In genomic region chr2L:7564856-7565255, dm6 we compare ENCODE assay signal across 1 fruit fly cellular context.
TF ChIP-seq lines count a peak whose summit lies in the region.

No protein-coding gene starts in this region.

TF ChIP-seq in whole organism, embryonic, 481 proteins besides CTCF, POLR2A, EP300 and RAD21 (continued from another document and continues in another):
- peak; percentile 55; the same call in 2 of the 3 replicates for TF ChIP-seq so (GFP tag; IDR thresholded peaks at IDR 0.05; lab: Robert Waterston, UW)
- TF ChIP-seq CG16779 (GFP tag; IDR thresholded peaks at IDR 0.05; lab: Robert Waterston, UW) = no peak
- no peak for TF ChIP-seq TFAM (GFP tag; optimal IDR thresholded peaks at IDR 0.05; lab: Kevin White, UChicago)
- peak; percentile 89 for TF ChIP-seq zfh1 (GFP tag; IDR thresholded peaks at IDR 0.05; lab: Robert Waterston, UW)
- peak; percentile 44 for TF ChIP-seq dm (GFP tag; optimal IDR thresholded peaks at IDR 0.05; lab: Kevin White, UChicago)
- peak; percentile 42 for TF ChIP-seq CG1603 (tag; optimal IDR thresholded peaks at IDR 0.05; lab: Kevin White, UChicago)
- peak; percentile 78 for TF ChIP-seq nmo (GFP tag; optimal IDR thresholded peaks at IDR 0.05; lab: Kevin White, UChicago)
- no peak for TF ChIP-seq Oaz (GFP tag; IDR thresholded peaks at IDR 0.05; lab: Robert Waterston, UW)
- TF ChIP-seq tap (tag; optimal IDR thresholded peaks at IDR 0.05; lab: Kevin White, UChicago) = peak; percentile 14
- peak; percentile 54 for TF ChIP-seq CG8089 (GFP tag; optimal IDR thresholded peaks at IDR 0.05; lab: Kevin White, UChicago)
- TF ChIP-seq unpg (GFP tag; optimal IDR thresholded peaks at IDR 0.05; lab: Kevin White, UChicago) = peak; percentile 79
- TF ChIP-seq CG11085 (GFP tag; IDR thresholded peaks at IDR 0.05; lab: Robert Waterston, UW) = no peak
- no peak for TF ChIP-seq z (GFP tag; IDR thresholded peaks at IDR 0.05; lab: Robert Waterston, UW)
- TF ChIP-seq Hsf (GFP tag; optimal IDR thresholded peaks at IDR 0.05; lab: Kevin White, UChicago) = peak; percentile 81
- TF ChIP-seq CG9437 (GFP tag; optimal IDR thresholded peaks at IDR 0.05; lab: Kevin White, UChicago) = peak; percentile 8
- no peak for TF ChIP-seq Trl (optimal IDR thresholded peaks at IDR 0.05; lab: Kevin White, UChicago)
- TF ChIP-seq Trl (GFP tag; optimal IDR thresholded peaks at IDR 0.05; lab: Kevin White, UChicago) = peak; percentile 82
- no peak for TF ChIP-seq CG6765 (GFP tag; optimal IDR thresholded peaks at IDR 0.05; lab: Kevin White, UChicago)
- TF ChIP-seq tio (GFP tag; optimal IDR thresholded peaks at IDR 0.05; lab: Kevin White, UChicago) = peak; percentile 59
- TF ChIP-seq Atf3 (GFP tag; optimal IDR thresholded peaks at IDR 0.05; lab: Kevin White, UChicago) = peak; percentile 62
- no peak for TF ChIP-seq MESR4 (GFP tag; optimal IDR thresholded peaks at IDR 0.05; lab: Kevin White, UChicago)
- no peak for TF ChIP-seq wor (GFP tag; IDR thresholded peaks at IDR 0.05; lab: Robert Waterston, UW)
- TF ChIP-seq CG17612 (GFP tag; IDR thresholded peaks at IDR 0.05; lab: Robert Waterston, UW) = no peak
- TF ChIP-seq CG13424 (tag; optimal IDR thresholded peaks at IDR 0.05; lab: Kevin White, UChicago) = peak; percentile 31
- TF ChIP-seq CG3065 (GFP tag; optimal IDR thresholded peaks at IDR 0.05; lab: Kevin White, UChicago) = peak; percentile 34
- peak; percentile 63 for TF ChIP-seq CG14441 (GFP tag; IDR thresholded peaks at IDR 0.05; lab: Robert Waterston, UW)
- TF ChIP-seq zfh2 (GFP tag; optimal IDR thresholded peaks at IDR 0.05; lab: Kevin White, UChicago) = peak; percentile 44
- no peak for TF ChIP-seq BEAF-32 (GFP tag; optimal IDR thresholded peaks at IDR 0.05; lab: Kevin White, UChicago)
- peak; percentile 62 for TF ChIP-seq CG14710 (tag; optimal IDR thresholded peaks at IDR 0.05; lab: Kevin White, UChicago)
- peak; percentile 50 for TF ChIP-seq Atf-2 (GFP tag; optimal IDR thresholded peaks at IDR 0.05; lab: Kevin White, UChicago)
- peak; percentile 47 for TF ChIP-seq Myb (GFP tag; optimal IDR thresholded peaks at IDR 0.05; lab: Kevin White, UChicago)
- no peak for TF ChIP-seq yki (optimal IDR thresholded peaks at IDR 0.05; lab: Kevin White, UChicago)
- no peak for TF ChIP-seq corto (GFP tag; optimal IDR thresholded peaks at IDR 0.05; lab: Kevin White, UChicago)
- TF ChIP-seq Pdp1 (GFP tag; optimal IDR thresholded peaks at IDR 0.05; lab: Kevin White, UChicago) = peak; percentile 46 to 71
- TF ChIP-seq NFAT (GFP tag; IDR thresholded peaks at IDR 0.05; lab: Robert Waterston, UW) = 0 out of 2 replicates have a peak, but pooled peaks have one; percentile 24
- no peak for TF ChIP-seq fd102C (GFP tag; optimal IDR thresholded peaks at IDR 0.05; lab: Kevin White, UChicago)
- TF ChIP-seq CG31388 (GFP tag; optimal IDR thresholded peaks at IDR 0.05; lab: Kevin White, UChicago) = no peak
- no peak for TF ChIP-seq luna (GFP tag; optimal IDR thresholded peaks at IDR 0.05; lab: Kevin White, UChicago)
- peak; percentile 62 for TF ChIP-seq CG8765 (GFP tag; IDR thresholded peaks at IDR 0.05; lab: Robert Waterston, UW)
- TF ChIP-seq CG9817 (tag; optimal IDR thresholded peaks at IDR 0.05; lab: Kevin White, UChicago) = peak; percentile 44
- peak; percentile 28 for TF ChIP-seq oc (tag; optimal IDR thresholded peaks at IDR 0.05; lab: Kevin White, UChicago)
- peak; percentile 47 for TF ChIP-seq CG12942 (GFP tag; optimal IDR thresholded peaks at IDR 0.05; lab: Kevin White, UChicago)
- TF ChIP-seq klu (GFP tag; IDR thresholded peaks at IDR 0.05; lab: Robert Waterston, UW) = peak; percentile 34; the same call in 1 of the 2 replicates
- TF ChIP-seq Lim3 (GFP tag; IDR thresholded peaks at IDR 0.05; lab: Robert Waterston, UW) = no peak
- no peak for TF ChIP-seq Bgb (GFP tag; IDR thresholded peaks at IDR 0.05; lab: Robert Waterston, UW; ENCODE audit: partially characterized antibody)
- peak; percentile 71 for TF ChIP-seq chn (GFP tag; optimal IDR thresholded peaks at IDR 0.05; lab: Kevin White, UChicago)
- TF ChIP-seq CG5180 (GFP tag; optimal IDR thresholded peaks at IDR 0.05; lab: Kevin White, UChicago) = peak; percentile 17
- no peak for TF ChIP-seq ftz-f1 (GFP tag; optimal IDR thresholded peaks at IDR 0.05; lab: Kevin White, UChicago)
- TF ChIP-seq CG32767 (GFP tag; IDR thresholded peaks at IDR 0.05; lab: Robert Waterston, UW) = peak; percentile 53; the same call in 1 of the 2 replicates
- TF ChIP-seq Gug (GFP tag; IDR thresholded peaks at IDR 0.05; lab: Robert Waterston, UW) = peak; percentile 58; the same call in 1 of the 4 replicates
- peak; percentile 74 for TF ChIP-seq pnt (GFP tag; optimal IDR thresholded peaks at IDR 0.05; lab: Kevin White, UChicago)
- no peak for TF ChIP-seq CG4404 (GFP tag; IDR thresholded peaks at IDR 0.05; lab: Robert Waterston, UW)
- peak; percentile 66 for TF ChIP-seq CG4730 (GFP tag; IDR thresholded peaks at IDR 0.05; lab: Robert Waterston, UW)
- TF ChIP-seq Nf-YA (GFP tag; IDR thresholded peaks at IDR 0.05; lab: Robert Waterston, UW) = 0 out of 2 replicates have a peak, but pooled peaks have one; percentile 20
- peak; percentile 20 for TF ChIP-seq twi (tag; optimal IDR thresholded peaks at IDR 0.05; lab: Kevin White, UChicago)
- peak; percentile 74 to 86 for TF ChIP-seq chif (GFP tag; optimal IDR thresholded peaks at IDR 0.05; lab: Kevin White, UChicago)
- TF ChIP-seq CG10321 (GFP tag; IDR thresholded peaks at IDR 0.05; lab: Robert Waterston, UW) = no peak
- peak; percentile 97 for TF ChIP-seq Ets65A (GFP tag; lab: Kevin White, UChicago)
- TF ChIP-seq E2f1 (GFP tag; IDR thresholded peaks at IDR 0.05; lab: Robert Waterston, UW) = peak; percentile 39; the same call in 1 of the 2 replicates
- TF ChIP-seq vfl (GFP tag; optimal IDR thresholded peaks at IDR 0.05; lab: Kevin White, UChicago) = peak; percentile 10
- TF ChIP-seq fd64A (GFP tag; optimal IDR thresholded peaks at IDR 0.05; lab: Kevin White, UChicago) = no peak
- peak; percentile 67 for TF ChIP-seq en (GFP tag; optimal IDR thresholded peaks at IDR 0.05; lab: Kevin White, UChicago)
- TF ChIP-seq chinmo (GFP tag; IDR thresholded peaks at IDR 0.05; lab: Robert Waterston, UW; ENCODE audit: partially characterized antibody) = no peak
- peak; percentile 82 for TF ChIP-seq dmrt11E (tag; optimal IDR thresholded peaks at IDR 0.05; lab: Kevin White, UChicago)
- TF ChIP-seq Asciz (GFP tag; optimal IDR thresholded peaks at IDR 0.05; lab: Kevin White, UChicago) = peak; percentile 42
- TF ChIP-seq fru (optimal IDR thresholded peaks at IDR 0.05; lab: Kevin White, UChicago) = no peak
- TF ChIP-seq D (optimal IDR thresholded peaks at IDR 0.05; lab: Kevin White, UChicago) = no peak
- TF ChIP-seq D (GFP tag; optimal IDR thresholded peaks at IDR 0.05; lab: Kevin White, UChicago) = peak; percentile 69
- TF ChIP-seq nerfin-1 (tag; optimal IDR thresholded peaks at IDR 0.05; lab: Kevin White, UChicago) = peak; percentile 27
- TF ChIP-seq tll (GFP tag; optimal IDR thresholded peaks at IDR 0.05; lab: Kevin White, UChicago) = no peak
- peak; percentile 47 for TF ChIP-seq jing (GFP tag; optimal IDR thresholded peaks at IDR 0.05; lab: Kevin White, UChicago)
- TF ChIP-seq wdn (GFP tag; IDR thresholded peaks at IDR 0.05; lab: Robert Waterston, UW) = 0 out of 2 replicates have a peak, but pooled peaks have one; percentile 16
- TF ChIP-seq nau (GFP tag; optimal IDR thresholded peaks at IDR 0.05; lab: Kevin White, UChicago) = peak; percentile 13
- TF ChIP-seq CG12299 (tag; optimal IDR thresholded peaks at IDR 0.05; lab: Kevin White, UChicago) = peak; percentile 3
- no peak for TF ChIP-seq gfzf (GFP tag; optimal IDR thresholded peaks at IDR 0.05; lab: Kevin White, UChicago)
- peak; percentile 57 for TF ChIP-seq CG18476 (GFP tag; optimal IDR thresholded peaks at IDR 0.05; lab: Kevin White, UChicago)
- peak; percentile 71 for TF ChIP-seq CG10209 (GFP tag; optimal IDR thresholded peaks at IDR 0.05; lab: Kevin White, UChicago)
- peak; percentile 63 for TF ChIP-seq CG15601 (tag; optimal IDR thresholded peaks at IDR 0.05; lab: Kevin White, UChicago)
- peak; percentile 45 for TF ChIP-seq CG18764 (GFP tag; optimal IDR thresholded peaks at IDR 0.05; lab: Kevin White, UChicago)
- peak; percentile 73 for TF ChIP-seq CG32532 (GFP tag; IDR thresholded peaks at IDR 0.05; lab: Robert Waterston, UW)
- TF ChIP-seq Ets97D (GFP tag; optimal IDR thresholded peaks at IDR 0.05; lab: Kevin White, UChicago) = peak; percentile 28
- TF ChIP-seq scrt (GFP tag; optimal IDR thresholded peaks at IDR 0.05; lab: Kevin White, UChicago) = peak; percentile 24
- peak; percentile 82 for TF ChIP-seq ara (GFP tag; IDR thresholded peaks at IDR 0.05; lab: Robert Waterston, UW)
- TF ChIP-seq Nf-YB (GFP tag; optimal IDR thresholded peaks at IDR 0.05; lab: Kevin White, UChicago) = peak; percentile 1
- TF ChIP-seq inv (GFP tag; IDR thresholded peaks at IDR 0.05; lab: Robert Waterston, UW; ENCODE audit: partially characterized antibody) = no peak
- TF ChIP-seq tgo (GFP tag; IDR thresholded peaks at IDR 0.05; lab: Robert Waterston, UW) = peak; percentile 63
- TF ChIP-seq ase (GFP tag; IDR thresholded peaks at IDR 0.05; lab: Robert Waterston, UW) = peak; percentile 60; the same call in 1 of the 3 replicates
- TF ChIP-seq gro (GFP tag; optimal IDR thresholded peaks at IDR 0.05; lab: Kevin White, UChicago) = peak; percentile 60
- TF ChIP-seq CG4820 (GFP tag; optimal IDR thresholded peaks at IDR 0.05; lab: Kevin White, UChicago) = peak; percentile 78
- TF ChIP-seq CG7839 (tag; optimal IDR thresholded peaks at IDR 0.05; lab: Kevin White, UChicago) = peak; percentile 77
- no peak for TF ChIP-seq sna (GFP tag; IDR thresholded peaks at IDR 0.05; lab: Robert Waterston, UW; ENCODE audit: partially characterized antibody)
- 0 out of 2 replicates have a peak, but pooled peaks have one; percentile 45 for TF ChIP-seq ap (GFP tag; IDR thresholded peaks at IDR 0.05; lab: Robert Waterston, UW)
- peak; percentile 47 for TF ChIP-seq emc (GFP tag; optimal IDR thresholded peaks at IDR 0.05; lab: Kevin White, UChicago)
- no peak for TF ChIP-seq CG34376 (GFP tag; optimal IDR thresholded peaks at IDR 0.05; lab: Kevin White, UChicago)
- no peak for TF ChIP-seq Nf-YC (tag; optimal IDR thresholded peaks at IDR 0.05; lab: Kevin White, UChicago)
- peak; percentile 63 for TF ChIP-seq CG15696 (tag; optimal IDR thresholded peaks at IDR 0.05; lab: Kevin White, UChicago)
- TF ChIP-seq disco-r (GFP tag; optimal IDR thresholded peaks at IDR 0.05; lab: Kevin White, UChicago) = no peak
- peak; percentile 43 for TF ChIP-seq CG12744 (GFP tag; optimal IDR thresholded peaks at IDR 0.05; lab: Kevin White, UChicago)
- TF ChIP-seq ci (GFP tag; IDR thresholded peaks at IDR 0.05; lab: Robert Waterston, UW) = peak; percentile 80
- no peak for TF ChIP-seq lbe (GFP tag; optimal IDR thresholded peaks at IDR 0.05; lab: Kevin White, UChicago)
- TF ChIP-seq CG10267 (tag; optimal IDR thresholded peaks at IDR 0.05; lab: Kevin White, UChicago) = peak; percentile 58
- peak; percentile 28 for TF ChIP-seq vvl (GFP tag; IDR thresholded peaks at IDR 0.05; lab: Robert Waterston, UW)
- TF ChIP-seq fu2 (GFP tag; optimal IDR thresholded peaks at IDR 0.05; lab: Kevin White, UChicago) = peak; percentile 6
- 0 out of 2 replicates have a peak, but pooled peaks have one; percentile 33 for TF ChIP-seq sens-2 (GFP tag; IDR thresholded peaks at IDR 0.05; lab: Robert Waterston, UW)
- TF ChIP-seq Sin3A (optimal IDR thresholded peaks at IDR 0.05; lab: Kevin White, UChicago) = no peak
- TF ChIP-seq CG18599 (GFP tag; optimal IDR thresholded peaks at IDR 0.05; lab: Kevin White, UChicago) = peak; percentile 82
- peak; percentile 83 for TF ChIP-seq CG30431 (GFP tag; optimal IDR thresholded peaks at IDR 0.05; lab: Kevin White, UChicago)
- no peak for TF ChIP-seq slp2 (GFP tag; optimal IDR thresholded peaks at IDR 0.05; lab: Kevin White, UChicago)
- peak; percentile 1 for TF ChIP-seq HHEX (GFP tag; optimal IDR thresholded peaks at IDR 0.05; lab: Kevin White, UChicago)
- TF ChIP-seq CG2129 (GFP tag; IDR thresholded peaks at IDR 0.05; lab: Robert Waterston, UW; ENCODE audit: partially characterized antibody) = no peak
- TF ChIP-seq jumu (GFP tag; optimal IDR thresholded peaks at IDR 0.05; lab: Kevin White, UChicago) = peak; percentile 77
- TF ChIP-seq Sry-β (GFP tag; optimal IDR thresholded peaks at IDR 0.05; lab: Kevin White, UChicago) = no peak
- no peak for TF ChIP-seq CG7372 (GFP tag; IDR thresholded peaks at IDR 0.05; lab: Robert Waterston, UW)
- TF ChIP-seq CG5245 (GFP tag; optimal IDR thresholded peaks at IDR 0.05; lab: Kevin White, UChicago) = peak; percentile 77
- TF ChIP-seq Dbx (GFP tag; IDR thresholded peaks at IDR 0.05; lab: Robert Waterston, UW) = peak; percentile 38; the same call in 1 of the 3 replicates
- no peak for TF ChIP-seq HLH4C (GFP tag; IDR thresholded peaks at IDR 0.05; lab: Robert Waterston, UW; ENCODE audit: partially characterized antibody)
- peak; percentile 25 for TF ChIP-seq Jarid2 (GFP tag; optimal IDR thresholded peaks at IDR 0.05; lab: Kevin White, UChicago)
- TF ChIP-seq Hr3 (GFP tag; optimal IDR thresholded peaks at IDR 0.05; lab: Kevin White, UChicago) = peak; percentile 57
- TF ChIP-seq CG5953 (GFP tag; IDR thresholded peaks at IDR 0.05; lab: Robert Waterston, UW) = no peak
- peak; percentile 54 for TF ChIP-seq CG10654 (GFP tag; optimal IDR thresholded peaks at IDR 0.05; lab: Kevin White, UChicago)
- peak; percentile 83 for TF ChIP-seq CG7745 (tag; optimal IDR thresholded peaks at IDR 0.05; lab: Kevin White, UChicago)
- TF ChIP-seq HLHmδ (GFP tag; optimal IDR thresholded peaks at IDR 0.05; lab: Kevin White, UChicago) = no peak
- no peak for TF ChIP-seq pita (GFP tag; optimal IDR thresholded peaks at IDR 0.05; lab: Kevin White, UChicago)
- no peak for TF ChIP-seq CG6683 (GFP tag; optimal IDR thresholded peaks at IDR 0.05; lab: Kevin White, UChicago)
- TF ChIP-seq crol (GFP tag; IDR thresholded peaks at IDR 0.05; lab: Robert Waterston, UW) = 0 out of 2 replicates have a peak, but pooled peaks have one; percentile 26
- TF ChIP-seq CG18011 (GFP tag; optimal IDR thresholded peaks at IDR 0.05; lab: Kevin White, UChicago) = peak; percentile 32
- peak; percentile 20 for TF ChIP-seq p53 (GFP tag; optimal IDR thresholded peaks at IDR 0.05; lab: Kevin White, UChicago)
- TF ChIP-seq bsh (GFP tag; optimal IDR thresholded peaks at IDR 0.05; lab: Kevin White, UChicago) = peak in 1 of 2 experiments; percentile 77
- no peak for TF ChIP-seq CG13894 (tag; optimal IDR thresholded peaks at IDR 0.05; lab: Kevin White, UChicago)
- TF ChIP-seq CG1647 (GFP tag; optimal IDR thresholded peaks at IDR 0.05; lab: Kevin White, UChicago) = peak; percentile 73
- peak; percentile 66 for TF ChIP-seq Sox102F (GFP tag; optimal IDR thresholded peaks at IDR 0.05; lab: Kevin White, UChicago)
